Worm (Caenorhabditis elegans) whole organism, young adult: ENCODE measurements around the gene F47B8.3.

Source experiments
- D2030.7 ChIP-seq: fragments of 200-800 bp; sonication (Bioruptor generic); IDR thresholded peaks from 2 replicates; pipeline ENCODE4 v1.3.6; 2022; ENCODE audit warnings: missing genetic modification reagents, missing genetic modification characterization, missing compliant biosample characterization
- F49E8.2 ChIP-seq: sonication (generic microtip); optimal IDR thresholded peaks from 3 replicates; lab custom pipeline; 2017; ENCODE audit warnings: missing genetic modification characterization, mild to moderate bottlenecking, missing compliant biosample characterization, antibody characterized with exemption, moderate library complexity; ENCODE audit not compliant: insufficient read depth
- Y67H2A.10 ChIP-seq: fragments of 200-800 bp; sonication (Bioruptor generic); conservative IDR thresholded peaks from 2 replicates; pipeline ENCODE4 v1.3.6; 2022; ENCODE audit warnings: missing genetic modification reagents, missing genetic modification characterization, missing compliant biosample characterization
- Y79H2A.3 ChIP-seq: fragments of 200-800 bp; sonication (Bioruptor generic); conservative IDR thresholded peaks from 2 replicates; pipeline ENCODE4 v1.3.6; 2022; ENCODE audit warnings: missing genetic modification reagents, missing genetic modification characterization, missing compliant biosample characterization
- ama-1 ChIP-seq, 3 experiments: fragments of 150-350 bp in 1 of 3; sonication (generic microtip) in 2 of 3; optimal IDR thresholded peaks; 2 replicates each; lab custom pipeline; 2014 to 2018; ENCODE audit warnings: missing biosample characterization in 2 of 3, missing genetic modification characterization in 2 of 3, missing genetic modification reagents in 2 of 3
- attf-3 ChIP-seq: fragments of 200-800 bp; sonication (Bioruptor generic); conservative IDR thresholded peaks from 2 replicates; pipeline ENCODE4 v1.3.6; 2022; ENCODE audit warnings: missing genetic modification reagents, missing genetic modification characterization, missing compliant biosample characterization
- dpl-1 ChIP-seq: fragments of 150-350 bp; optimal IDR thresholded peaks from 2 replicates; lab custom pipeline; 2014; ENCODE audit warnings: missing biosample characterization, missing genetic modification reagents, missing genetic modification characterization
- rpc-1 ChIP-seq, 2 experiments: fragments of 150-350 bp in 1 of 2; sonication (generic microtip) in 1 of 2; optimal IDR thresholded peaks; 2 replicates each; lab custom pipeline; 2014 to 2018; ENCODE audit warnings: missing biosample characterization in 1 of 2, missing genetic modification characterization in 1 of 2, missing genetic modification reagents in 1 of 2, missing genotype in 1 of 2
- sea-2 ChIP-seq: fragments of 200-800 bp; sonication (Bioruptor generic); IDR thresholded peaks from 2 replicates; pipeline ENCODE4 v1.3.6; 2022; ENCODE audit warnings: missing genetic modification characterization, missing compliant biosample characterization
- sptf-2 ChIP-seq: fragments of 200-800 bp; sonication (Bioruptor generic); optimal IDR thresholded peaks from 2 replicates; lab custom pipeline; 2018; ENCODE audit warnings: mild to moderate bottlenecking, missing genetic modification characterization, missing compliant biosample characterization
- unc-62 ChIP-seq: fragments of 150-350 bp; optimal IDR thresholded peaks from 2 replicates; lab custom pipeline; 2014; ENCODE audit warnings: missing biosample characterization, missing genetic modification reagents, missing genetic modification characterization
- ztf-6 ChIP-seq: fragments of 200-800 bp; sonication (Bioruptor generic); IDR thresholded peaks from 2 replicates; pipeline ENCODE4 v1.3.6; 2022; ENCODE audit warnings: missing genetic modification reagents, missing genetic modification characterization, missing compliant biosample characterization

- TF ChIP-seq unc-62 (GFP tag; lab: Kevin White, UChicago) (no peak), dpl-1 (GFP tag; lab: Kevin White, UChicago) (no peak), rpc-1 (optimal IDR thresholded peaks at IDR 0.05; lab: Kevin White, UChicago) (no peak), rpc-1 (tag; optimal IDR thresholded peaks at IDR 0.05; lab: Kevin White, UChicago) (no peak), Y67H2A.10 (GFP tag; lab: Robert Waterston, UW) (no peak), F49E8.2 (tag; lab: Kevin White, UChicago) (no peak), D2030.7 (GFP tag; lab: Robert Waterston, UW) (no peak), sptf-2 (no peak), ztf-6 (no peak), Y79H2A.3 (GFP tag; lab: Robert Waterston, UW) (no peak), ama-1 (optimal IDR thresholded peaks at IDR 0.05; lab: Kevin White, UChicago) (no peak), ama-1 (GFP tag; optimal IDR thresholded peaks at IDR 0.05; lab: Kevin White, UChicago) (no peak), sea-2 (no peak), attf-3 (GFP tag; lab: Robert Waterston, UW) (no peak)
Measured at ce11 chrV:14327776-14328175, 5.0 kb upstream of the F47B8.3 start, which contains the start of gene F47B8.5.
